Worm (Caenorhabditis elegans): ENCODE results near the gene F36F12.2.

F36F12.2 gene

DNA sequence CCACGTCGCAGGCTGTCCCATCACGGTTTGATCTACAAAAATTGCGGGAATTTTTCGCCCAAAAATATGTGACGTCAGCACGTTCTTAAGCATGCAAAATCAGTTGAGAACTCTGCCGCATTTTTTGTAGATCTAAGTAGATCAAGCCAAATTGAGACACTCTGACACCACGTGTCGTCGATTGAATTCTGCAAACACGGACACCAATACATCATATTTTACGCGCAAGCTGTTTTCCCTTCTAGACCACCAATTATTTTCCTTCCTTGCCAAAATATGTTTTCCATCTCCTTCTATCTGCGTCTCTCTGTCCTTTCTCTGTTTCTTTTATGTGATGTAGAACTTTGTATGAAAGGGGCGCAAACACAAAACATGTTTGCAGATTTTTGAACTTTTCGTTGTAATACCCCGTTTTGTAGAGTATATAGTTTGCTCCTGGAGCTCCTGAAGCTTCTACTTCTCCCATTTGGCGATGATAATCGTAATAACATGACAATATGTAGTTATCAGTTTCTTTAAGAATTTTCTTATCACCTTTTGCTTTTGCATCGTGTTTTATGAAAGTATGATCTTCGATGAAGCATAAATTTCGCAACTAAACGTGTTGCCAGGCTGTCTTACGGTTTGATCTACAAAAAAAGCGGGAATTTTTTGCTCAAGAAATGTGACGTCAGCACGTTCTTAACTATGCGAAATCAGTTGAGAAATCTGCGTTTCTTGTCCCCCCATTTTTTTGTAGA is 39.2 kb downstream of the F36F12.2 start (continued):
- TF ChIP-seq vab-7 (GFP tag; IDR thresholded peaks at IDR 0.05) = no peak
- TF ChIP-seq dmd-6 (GFP tag; IDR thresholded peaks at IDR 0.05) = peak; percentile 57; the same call in 1 of the 2 replicates
- no peak for TF ChIP-seq nhr-102 (tag; optimal IDR thresholded peaks at IDR 0.05)
- no peak for TF ChIP-seq R02D3.7 (tag; optimal IDR thresholded peaks at IDR 0.05)
- no peak for TF ChIP-seq nhr-111 (GFP tag; optimal IDR thresholded peaks at IDR 0.05)
- TF ChIP-seq snpc-4 (tag; optimal IDR thresholded peaks at IDR 0.05) = no peak
- no peak for TF ChIP-seq daf-8 (GFP tag; IDR thresholded peaks at IDR 0.05)
- TF ChIP-seq dmd-8 (GFP tag; IDR thresholded peaks at IDR 0.05) = no peak
- no peak for TF ChIP-seq mxl-3 (GFP tag; optimal IDR thresholded peaks at IDR 0.05)
- TF ChIP-seq zip-11 (GFP tag; IDR thresholded peaks at IDR 0.05) = no peak
- TF ChIP-seq nhr-237 (tag; optimal IDR thresholded peaks at IDR 0.05) = no peak
- TF ChIP-seq lin-13 (GFP tag; optimal IDR thresholded peaks at IDR 0.05) = no peak
- TF ChIP-seq arid-1 (GFP tag; conservative IDR thresholded peaks at IDR 0.05) = no peak
- no peak for TF ChIP-seq snpc-1.2 (GFP tag; IDR thresholded peaks at IDR 0.05)
- no peak for TF ChIP-seq nhr-11 (tag; optimal IDR thresholded peaks at IDR 0.05)
- TF ChIP-seq madf-9 (GFP tag; conservative IDR thresholded peaks at IDR 0.05) = no peak
- no peak for TF ChIP-seq D1046.2 (GFP tag; IDR thresholded peaks at IDR 0.05)
- TF ChIP-seq ZK337.2 (GFP tag; IDR thresholded peaks at IDR 0.05) = no peak
- no peak for TF ChIP-seq lin-38 (GFP tag; IDR thresholded peaks at IDR 0.05)
- no peak for TF ChIP-seq ztf-7 (tag; optimal IDR thresholded peaks at IDR 0.05)
- no peak for TF ChIP-seq egl-43 (GFP tag; IDR thresholded peaks at IDR 0.05)
- no peak for TF ChIP-seq F37D6.2 (tag; optimal IDR thresholded peaks at IDR 0.05)
- TF ChIP-seq dve-1 (tag; optimal IDR thresholded peaks at IDR 0.05; ENCODE audit: insufficient read depth) = peak; percentile 18
- peak; percentile 70 for TF ChIP-seq nhr-28 (tag; optimal IDR thresholded peaks at IDR 0.05)
- TF ChIP-seq nhr-42 (GFP tag; IDR thresholded peaks at IDR 0.05) = no peak
- TF ChIP-seq zip-2 (tag; optimal IDR thresholded peaks at IDR 0.05) = no peak
- TF ChIP-seq daf-12 (tag; optimal IDR thresholded peaks at IDR 0.05) = no peak
- no peak for TF ChIP-seq nhr-77 (tag; optimal IDR thresholded peaks at IDR 0.05)
- no peak for TF ChIP-seq F10B5.3 (tag; optimal IDR thresholded peaks at IDR 0.05)
- TF ChIP-seq tra-1 (GFP tag; IDR thresholded peaks at IDR 0.05) = no peak
- peak; percentile 29; the same call in 1 of the 2 replicates for TF ChIP-seq hmg-1.1 (GFP tag; IDR thresholded peaks at IDR 0.05)
- no peak for TF ChIP-seq dpl-1 (GFP tag; optimal IDR thresholded peaks at IDR 0.05)
- TF ChIP-seq ztf-11 (tag; optimal IDR thresholded peaks at IDR 0.05) = no peak
- no peak for TF ChIP-seq ceh-20 (GFP tag; IDR thresholded peaks at IDR 0.05)
- no peak for TF ChIP-seq lsy-2 (tag; optimal IDR thresholded peaks at IDR 0.05)

- TF ChIP-seq Y105C5A.15 (GFP tag; IDR thresholded peaks at IDR 0.05) (no peak), snpc-4 (tag; optimal IDR thresholded peaks at IDR 0.05) (no peak), dve-1 (tag; optimal IDR thresholded peaks at IDR 0.05; ENCODE audit: insufficient read depth) (peak; percentile 7), nhr-28 (tag; optimal IDR thresholded peaks at IDR 0.05) (peak; percentile 72), Y75B8A.6 (GFP tag; IDR thresholded peaks at IDR 0.05) (no peak)
Measured at ce11 chrV:2054254-2054653, 40.9 kb downstream of the F36F12.2 start.

ce11 chrV:2053509-2053908 is 41.6 kb downstream of the F36F12.2 start, which contains the start of gene comt-5:
Gene comt-5, minus strand, starts transcription at chrV:2053609.
- TF ChIP-seq ctbp-1 (GFP tag; IDR thresholded peaks at IDR 0.05) (no peak), ceh-20 (GFP tag; IDR thresholded peaks at IDR 0.05) (no peak), saeg-2 (GFP tag; IDR thresholded peaks at IDR 0.05) (no peak), nhr-76 (tag; optimal IDR thresholded peaks at IDR 0.05) (no peak), mdt-29 (GFP tag; IDR thresholded peaks at IDR 0.05) (no peak), nhr-28 (tag; optimal IDR thresholded peaks at IDR 0.05) (no peak), snpc-4 (tag; optimal IDR thresholded peaks at IDR 0.05) (no peak), snpc-1.2 (GFP tag; IDR thresholded peaks at IDR 0.05) (no peak), lim-7 (GFP tag; IDR thresholded peaks at IDR 0.05) (no peak), gei-8 (GFP tag; optimal IDR thresholded peaks at IDR 0.05) (no peak), aha-1 (tag) (no peak), ces-1 (GFP tag; optimal IDR thresholded peaks at IDR 0.05) (no peak), lsy-2 (tag; optimal IDR thresholded peaks at IDR 0.05) (no peak)
